Worm (Caenorhabditis elegans) whole organism, young adult: ENCODE data around the gene best-6.

Experiments used
- B0261.1 ChIP-seq: sonication (generic microtip); optimal IDR thresholded peaks from 2 replicates; lab custom pipeline; 2016; ENCODE audit warnings: mild to moderate bottlenecking, missing genetic modification characterization, moderate library complexity, missing compliant biosample characterization
- F23B12.7 ChIP-seq: sonication (generic microtip); optimal IDR thresholded peaks from 2 replicates; lab custom pipeline; 2017; ENCODE audit warnings: missing genetic modification characterization, mild to moderate bottlenecking, missing compliant biosample characterization, antibody characterized with exemption, moderate library complexity; ENCODE audit not compliant: insufficient read depth
- F37B4.10 ChIP-seq: fragments of 200-800 bp; sonication (Bioruptor generic); IDR thresholded peaks from 2 replicates; pipeline ENCODE4 v1.3.6; 2022; ENCODE audit warnings: missing genetic modification characterization, missing compliant biosample characterization
- F49E8.2 ChIP-seq: sonication (generic microtip); optimal IDR thresholded peaks from 3 replicates; lab custom pipeline; 2017; ENCODE audit warnings: missing genetic modification characterization, mild to moderate bottlenecking, missing compliant biosample characterization, antibody characterized with exemption, moderate library complexity; ENCODE audit not compliant: insufficient read depth
- F55B11.4 ChIP-seq: sonication (generic microtip); optimal IDR thresholded peaks from 2 replicates; lab custom pipeline; 2016; ENCODE audit warnings: missing compliant biosample characterization, missing genetic modification characterization, borderline replicate concordance; ENCODE audit not compliant: insufficient read depth
- K11D2.4 ChIP-seq: fragments of 200-800 bp; sonication (Bioruptor generic); IDR thresholded peaks from 2 replicates; pipeline ENCODE4 v1.3.6; 2022; ENCODE audit warnings: missing genetic modification reagents, missing genetic modification characterization, missing compliant biosample characterization
- Y53F4B.3 ChIP-seq: fragments of 200-800 bp; sonication (Bioruptor generic); IDR thresholded peaks from 2 replicates; pipeline ENCODE4 v1.3.6; 2022; ENCODE audit warnings: missing genetic modification reagents, missing genetic modification characterization, missing compliant biosample characterization
- Y56A3A.18 ChIP-seq: fragments of 200-800 bp; sonication (Bioruptor generic); IDR thresholded peaks from 2 replicates; pipeline ENCODE4 v1.3.6; 2022; ENCODE audit warnings: missing genetic modification reagents, missing genetic modification characterization, missing compliant biosample characterization
- akir-1 ChIP-seq: fragments of 200-800 bp; sonication (Bioruptor generic); optimal IDR thresholded peaks from 2 replicates; lab custom pipeline; 2018; ENCODE audit warnings: mild to moderate bottlenecking, missing genetic modification characterization, moderate library complexity, missing compliant biosample characterization
- ama-1 ChIP-seq, 3 experiments: fragments of 150-350 bp in 1 of 3; sonication (generic microtip) in 2 of 3; optimal IDR thresholded peaks; 2 replicates each; lab custom pipeline; 2014 to 2018; ENCODE audit warnings: missing biosample characterization in 2 of 3, missing genetic modification characterization in 2 of 3, missing genetic modification reagents in 2 of 3
- atf-7 ChIP-seq: sonication (generic microtip); optimal IDR thresholded peaks from 2 replicates; lab custom pipeline; 2017; ENCODE audit warnings: mild to moderate bottlenecking, missing genetic modification characterization, missing compliant biosample characterization
- athp-1 ChIP-seq: sonication (generic microtip); optimal IDR thresholded peaks from 2 replicates; lab custom pipeline; 2017; ENCODE audit warnings: mild to moderate bottlenecking, missing genetic modification characterization, missing compliant biosample characterization
- attf-3 ChIP-seq: fragments of 200-800 bp; sonication (Bioruptor generic); conservative IDR thresholded peaks from 2 replicates; pipeline ENCODE4 v1.3.6; 2022; ENCODE audit warnings: missing genetic modification reagents, missing genetic modification characterization, missing compliant biosample characterization
- attf-5 ChIP-seq: fragments of 200-800 bp; sonication (Bioruptor generic); optimal IDR thresholded peaks from 2 replicates; lab custom pipeline; 2018; ENCODE audit warnings: mild to moderate bottlenecking, missing genetic modification characterization, missing compliant biosample characterization
- ceh-27 ChIP-seq: fragments of 200-800 bp; sonication (Bioruptor generic); optimal IDR thresholded peaks from 2 replicates; lab custom pipeline; 2018; ENCODE audit warnings: mild to moderate bottlenecking, missing genetic modification characterization, moderate library complexity, missing compliant biosample characterization
- ceh-58 ChIP-seq: fragments of 200-800 bp; sonication (Bioruptor generic); IDR thresholded peaks from 2 replicates; pipeline ENCODE4 v1.3.6; 2022; ENCODE audit warnings: missing genetic modification characterization, missing compliant biosample characterization
- ceh-91 ChIP-seq: fragments of 200-800 bp; sonication (Bioruptor generic); IDR thresholded peaks from 2 replicates; pipeline ENCODE4 v1.3.6; 2022; ENCODE audit warnings: missing genetic modification reagents, missing genetic modification characterization, missing compliant biosample characterization
- egl-18 ChIP-seq: fragments of 200-800 bp; sonication (Bioruptor generic); IDR thresholded peaks from 2 replicates; pipeline ENCODE4 v1.3.6; 2022; ENCODE audit warnings: missing genetic modification reagents, missing genetic modification characterization, missing compliant biosample characterization
- egrh-3 ChIP-seq: fragments of 200-800 bp; sonication (Bioruptor generic); IDR thresholded peaks from 2 replicates; pipeline ENCODE4 v1.3.6; 2022; ENCODE audit warnings: missing genetic modification reagents, missing genetic modification characterization, missing compliant biosample characterization
- ekl-4 ChIP-seq: fragments of 200-800 bp; sonication (Bioruptor generic); IDR thresholded peaks from 2 replicates; pipeline ENCODE4 v1.3.6; 2022; ENCODE audit warnings: missing genetic modification reagents, missing genetic modification characterization, missing compliant biosample characterization
- fkh-3 ChIP-seq: sonication (generic microtip); optimal IDR thresholded peaks from 2 replicates; lab custom pipeline; 2016; ENCODE audit warnings: mild to moderate bottlenecking, missing genetic modification characterization, missing compliant biosample characterization
- him-1 ChIP-seq: sonication (generic microtip); optimal IDR thresholded peaks from 2 replicates; lab custom pipeline; 2016; ENCODE audit warnings: missing genotype, missing genetic modification reagents, missing genetic modification characterization, missing compliant biosample characterization
- hmg-1.2 ChIP-seq: fragments of 200-800 bp; sonication (Bioruptor generic); IDR thresholded peaks from 2 replicates; pipeline ENCODE4 v1.3.6; 2022; ENCODE audit warnings: missing genetic modification reagents, missing genetic modification characterization, missing compliant biosample characterization
- hmg-20 ChIP-seq: fragments of 200-800 bp; sonication (Bioruptor generic); IDR thresholded peaks from 2 replicates; pipeline ENCODE4 v1.3.6; 2022; ENCODE audit warnings: missing genetic modification reagents, missing genetic modification characterization, missing compliant biosample characterization
- lag-1 ChIP-seq: fragments of 200-800 bp; sonication (Bioruptor generic); IDR thresholded peaks from 2 replicates; pipeline ENCODE4 v1.3.6; 2022; ENCODE audit warnings: missing genetic modification reagents, missing genetic modification characterization, missing compliant biosample characterization
- let-607 ChIP-seq, 2 experiments: fragments of 200-800 bp in 1 of 2; sonication (Bioruptor generic) in 1 of 2; sonication (generic microtip) in 1 of 2; optimal IDR thresholded peaks; 2 replicates each; lab custom pipeline; 2016 to 2018; ENCODE audit warnings: mild to moderate bottlenecking in 2 of 2, missing compliant biosample characterization in 2 of 2, missing genetic modification characterization in 2 of 2, moderate library complexity in 2 of 2, missing genotype in 1 of 2
- lin-26 ChIP-seq: fragments of 200-800 bp; sonication (Bioruptor generic); IDR thresholded peaks from 2 replicates; pipeline ENCODE4 v1.3.6; 2022; ENCODE audit warnings: missing genetic modification reagents, missing genetic modification characterization, missing compliant biosample characterization
- lin-35 ChIP-seq, 3 experiments: fragments of 150-350 bp in 2 of 3; sonication (generic microtip) in 1 of 3; optimal IDR thresholded peaks; 2 replicates each; lab custom pipeline; 2014 to 2018; ENCODE audit warnings: missing biosample characterization in 3 of 3, missing genetic modification characterization in 3 of 3, missing genetic modification reagents in 3 of 3
- lin-40 ChIP-seq: sonication (generic microtip); optimal IDR thresholded peaks from 2 replicates; lab custom pipeline; 2016; ENCODE audit warnings: missing genetic modification characterization, mild to moderate bottlenecking, missing compliant biosample characterization, missing genotype, missing genetic modification reagents
- lin-54 ChIP-seq: fragments of 200-800 bp; sonication (Bioruptor generic); optimal IDR thresholded peaks from 2 replicates; lab custom pipeline; 2018; ENCODE audit warnings: mild to moderate bottlenecking, missing genetic modification characterization, missing compliant biosample characterization
- lir-1 ChIP-seq: fragments of 200-800 bp; sonication (Bioruptor generic); conservative IDR thresholded peaks from 2 replicates; pipeline ENCODE4 v1.3.6; 2022; ENCODE audit warnings: missing genetic modification reagents, missing genetic modification characterization, missing compliant biosample characterization
- madf-6 ChIP-seq: fragments of 200-800 bp; sonication (Bioruptor generic); IDR thresholded peaks from 2 replicates; pipeline ENCODE4 v1.3.6; 2022; ENCODE audit warnings: missing genetic modification reagents, missing genetic modification characterization, missing compliant biosample characterization
- mcd-1 ChIP-seq: fragments of 200-800 bp; sonication (Bioruptor generic); IDR thresholded peaks from 2 replicates; pipeline ENCODE4 v1.3.6; 2022; ENCODE audit warnings: missing genetic modification reagents, missing genetic modification characterization, missing compliant biosample characterization
- mxl-1 ChIP-seq: sonication (generic microtip); optimal IDR thresholded peaks from 2 replicates; lab custom pipeline; 2016; ENCODE audit warnings: missing genetic modification characterization, missing compliant biosample characterization
- nfya-2 ChIP-seq: fragments of 200-800 bp; sonication (Bioruptor generic); IDR thresholded peaks from 2 replicates; pipeline ENCODE4 v1.3.6; 2022; ENCODE audit warnings: missing genetic modification reagents, missing genetic modification characterization, missing compliant biosample characterization
- nfyb-1 ChIP-seq: fragments of 200-800 bp; sonication (Bioruptor generic); IDR thresholded peaks from 2 replicates; pipeline ENCODE4 v1.3.6; 2022; ENCODE audit warnings: missing genetic modification reagents, missing genetic modification characterization, missing compliant biosample characterization
- nhr-179 ChIP-seq: sonication (generic microtip); optimal IDR thresholded peaks from 2 replicates; lab custom pipeline; 2016; ENCODE audit warnings: mild to moderate bottlenecking, missing genetic modification characterization, missing compliant biosample characterization
- nhr-90 ChIP-seq: sonication (generic microtip); optimal IDR thresholded peaks from 2 replicates; lab custom pipeline; 2016; ENCODE audit warnings: missing genotype, mild to moderate bottlenecking, missing genetic modification characterization, missing compliant biosample characterization
- pbrm-1 ChIP-seq: fragments of 200-800 bp; sonication (Bioruptor generic); IDR thresholded peaks from 2 replicates; pipeline ENCODE4 v1.3.6; 2022; ENCODE audit warnings: missing genetic modification reagents, missing genetic modification characterization, missing compliant biosample characterization
- rec-8 ChIP-seq, 2 experiments: sonication (generic microtip); optimal IDR thresholded peaks; 2 replicates each; lab custom pipeline; 2016; ENCODE audit warnings: mild to moderate bottlenecking in 2 of 2, missing genetic modification characterization in 2 of 2, missing genetic modification reagents in 2 of 2, missing genotype in 2 of 2, missing biosample characterization in 1 of 2, missing compliant biosample characterization in 1 of 2, moderate library complexity in 1 of 2
- rpc-1 ChIP-seq, 2 experiments: fragments of 150-350 bp in 1 of 2; sonication (generic microtip) in 1 of 2; optimal IDR thresholded peaks; 2 replicates each; lab custom pipeline; 2014 to 2018; ENCODE audit warnings: missing biosample characterization in 1 of 2, missing genetic modification characterization in 1 of 2, missing genetic modification reagents in 1 of 2, missing genotype in 1 of 2
- snpc-1.3 ChIP-seq: sonication (generic microtip); optimal IDR thresholded peaks from 2 replicates; lab custom pipeline; 2017; ENCODE audit warnings: missing genetic modification characterization, mild to moderate bottlenecking, missing compliant biosample characterization, antibody characterized with exemption, moderate library complexity, missing genotype, missing genetic modification reagents; ENCODE audit not compliant: insufficient read depth
- tbp1 ChIP-seq: fragments of 200-800 bp; sonication (Bioruptor generic); optimal IDR thresholded peaks from 2 replicates; lab custom pipeline; 2018; ENCODE audit warnings: mild to moderate bottlenecking, missing genetic modification characterization, missing compliant biosample characterization
- ztf-22 ChIP-seq: fragments of 200-800 bp; sonication (Bioruptor generic); optimal IDR thresholded peaks from 2 replicates; lab custom pipeline; 2018; ENCODE audit warnings: mild to moderate bottlenecking, missing genetic modification characterization, moderate library complexity, missing compliant biosample characterization
- ztf-26 ChIP-seq: sonication (generic microtip); optimal IDR thresholded peaks from 2 replicates; lab custom pipeline; 2017; ENCODE audit warnings: missing genetic modification characterization, missing compliant biosample characterization
- ztf-28 ChIP-seq: fragments of 200-800 bp; sonication (Bioruptor generic); IDR thresholded peaks from 2 replicates; pipeline ENCODE4 v1.3.6; 2022; ENCODE audit warnings: missing genetic modification reagents, missing genetic modification characterization, missing compliant biosample characterization
- ztf-6 ChIP-seq: fragments of 200-800 bp; sonication (Bioruptor generic); IDR thresholded peaks from 2 replicates; pipeline ENCODE4 v1.3.6; 2022; ENCODE audit warnings: missing genetic modification reagents, missing genetic modification characterization, missing compliant biosample characterization

The best-6 gene

ce11 chrIV:5038744-5039143 is 9.9 kb upstream of the best-6 start (continued):
- TF ChIP-seq him-1 (tag; lab: Kevin White, UChicago) (peak; percentile 84), ceh-27 (peak; percentile 30), attf-5 (GFP tag; lab: Kevin White, UChicago) (peak; percentile 37), lin-54 (GFP tag; lab: Kevin White, UChicago) (no peak), snpc-1.3 (tag; lab: Kevin White, UChicago) (peak; percentile 44), rpc-1 (optimal IDR thresholded peaks at IDR 0.05; lab: Kevin White, UChicago) (peak; percentile 88), rpc-1 (tag; optimal IDR thresholded peaks at IDR 0.05; lab: Kevin White, UChicago) (peak; percentile 97), ztf-26 (no peak), K11D2.4 (GFP tag; lab: Robert Waterston, UW) (no peak), ceh-91 (GFP tag; lab: Robert Waterston, UW) (no peak), egl-18 (GFP tag; lab: Robert Waterston, UW) (no peak), hmg-20 (GFP tag; lab: Robert Waterston, UW) (no peak), rec-8 (tag; optimal IDR thresholded peaks at IDR 0.05; lab: Kevin White, UChicago) (peak; percentile 9 to 77), lin-35 (GFP tag; optimal IDR thresholded peaks at IDR 0.05; lab: Kevin White, UChicago) (no peak), F23B12.7 (tag; lab: Kevin White, UChicago) (peak; percentile 66), ztf-22 (no peak), lag-1 (GFP tag; lab: Robert Waterston, UW) (no peak), ekl-4 (GFP tag; lab: Robert Waterston, UW) (peak; percentile 51; the same call in 1 of the 2 replicates), ztf-6 (no peak), attf-3 (GFP tag; lab: Robert Waterston, UW) (no peak), Y53F4B.3 (no peak), lir-1 (GFP tag; lab: Robert Waterston, UW) (no peak), ama-1 (optimal IDR thresholded peaks at IDR 0.05; lab: Kevin White, UChicago) (no peak), ama-1 (GFP tag; optimal IDR thresholded peaks at IDR 0.05; lab: Kevin White, UChicago) (no peak), F37B4.10 (GFP tag; lab: Robert Waterston, UW) (no peak), tbp1 (GFP tag; lab: Kevin White, UChicago) (peak; percentile 99), B0261.1 (tag; lab: Kevin White, UChicago) (peak; percentile 91), lin-40 (no peak), ztf-28 (GFP tag; lab: Robert Waterston, UW) (peak; percentile 78), atf-7 (no peak), nhr-179 (no peak), fkh-3 (tag; lab: Kevin White, UChicago) (no peak), let-607 (tag; optimal IDR thresholded peaks at IDR 0.05; lab: Kevin White, UChicago) (peak in 1 of 2 experiments; percentile 8), nfyb-1 (peak; percentile 87), Y56A3A.18 (GFP tag; lab: Robert Waterston, UW) (no peak), F55B11.4 (tag; lab: Kevin White, UChicago) (no peak), athp-1 (peak; percentile 63), F49E8.2 (tag; lab: Kevin White, UChicago) (peak; percentile 28), nhr-90 (tag; lab: Kevin White, UChicago) (peak; percentile 88), nfya-2 (GFP tag; lab: Robert Waterston, UW) (no peak), akir-1 (GFP tag; lab: Kevin White, UChicago) (no peak), pbrm-1 (GFP tag; lab: Robert Waterston, UW) (no peak; the same call in none of the 2 replicates), hmg-1.2 (GFP tag; lab: Robert Waterston, UW) (peak; percentile 66; the same call in 1 of the 2 replicates), lin-26 (GFP tag; lab: Robert Waterston, UW) (peak; percentile 98), mxl-1 (tag; lab: Kevin White, UChicago) (peak; percentile 80), egrh-3 (GFP tag; lab: Robert Waterston, UW) (peak; percentile 46), ceh-58 (GFP tag; lab: Robert Waterston, UW) (no peak), mcd-1 (no peak), madf-6 (GFP tag; lab: Robert Waterston, UW) (no peak)
